Fruit fly (Drosophila melanogaster): Measurements from ENCODE around the gene Vha26.

The Vha26 gene

DNA sequence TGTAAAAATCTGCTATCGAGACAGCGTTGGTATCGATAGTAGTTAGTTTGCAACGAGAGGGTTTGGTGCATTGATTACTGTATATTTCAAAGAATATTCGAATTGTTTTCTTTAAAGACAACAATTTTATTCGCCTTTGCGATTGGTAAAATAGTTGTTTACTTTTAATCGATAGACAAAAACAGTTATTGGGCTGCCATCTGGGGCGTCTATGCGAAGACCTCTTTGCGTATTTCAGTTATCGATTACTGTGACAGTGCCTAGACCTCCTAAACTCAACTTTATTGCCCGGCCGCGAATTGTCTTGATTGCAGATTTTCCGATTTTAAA, 21.5 kb downstream of the Vha26 start, which contains the start of gene Atu (continued):
- TF ChIP-seq CG4854 (GFP tag; optimal IDR thresholded peaks at IDR 0.05) (no peak), CG16815 (GFP tag; optimal IDR thresholded peaks at IDR 0.05) (no peak), Ets97D (GFP tag; optimal IDR thresholded peaks at IDR 0.05) (peak; percentile 66), tll (GFP tag; optimal IDR thresholded peaks at IDR 0.05) (no peak), Atf3 (GFP tag; optimal IDR thresholded peaks at IDR 0.05) (no peak), exex (tag; optimal IDR thresholded peaks at IDR 0.05) (no peak), CG2129 (GFP tag; IDR thresholded peaks at IDR 0.05; ENCODE audit: partially characterized antibody) (peak; percentile 89), yki (optimal IDR thresholded peaks at IDR 0.05) (no peak), CG12769 (tag; optimal IDR thresholded peaks at IDR 0.05) (peak; percentile 55), vvl (GFP tag; IDR thresholded peaks at IDR 0.05) (no peak), dmrt11E (tag; optimal IDR thresholded peaks at IDR 0.05) (peak; percentile 15), H15 (GFP tag; IDR thresholded peaks at IDR 0.05) (no peak), CG6813 (GFP tag; optimal IDR thresholded peaks at IDR 0.05) (no peak), E2f1 (GFP tag; IDR thresholded peaks at IDR 0.05) (no peak), CG9817 (tag; optimal IDR thresholded peaks at IDR 0.05) (peak; percentile 25), CG1647 (GFP tag; optimal IDR thresholded peaks at IDR 0.05) (peak; percentile 13), ci (GFP tag; IDR thresholded peaks at IDR 0.05) (no peak), CG14860 (GFP tag; IDR thresholded peaks at IDR 0.05; ENCODE audit: partially characterized antibody) (peak; percentile 94), Dll (GFP tag; IDR thresholded peaks at IDR 0.05; ENCODE audit: partially characterized antibody) (peak; percentile 97), dan (GFP tag; IDR thresholded peaks at IDR 0.05) (no peak), Sin3A (optimal IDR thresholded peaks at IDR 0.05) (peak; percentile 92), Deaf1 (tag; optimal IDR thresholded peaks at IDR 0.05) (no peak), CG6689 (GFP tag; IDR thresholded peaks at IDR 0.05) (no peak), CG6791 (GFP tag; IDR thresholded peaks at IDR 0.05; ENCODE audit: partially characterized antibody) (peak; percentile 84), ara (GFP tag; IDR thresholded peaks at IDR 0.05) (no peak), Lpt (GFP tag; optimal IDR thresholded peaks at IDR 0.05) (no peak), Doc2 (GFP tag; IDR thresholded peaks at IDR 0.05) (no peak), Xrp1 (GFP tag; IDR thresholded peaks at IDR 0.05) (no peak), CG3847 (GFP tag; IDR thresholded peaks at IDR 0.05) (peak; percentile 62), CG18476 (GFP tag; optimal IDR thresholded peaks at IDR 0.05) (no peak), CG6175 (GFP tag; IDR thresholded peaks at IDR 0.05) (no peak), CG8290 (GFP tag; optimal IDR thresholded peaks at IDR 0.05) (no peak), CG8290 (tag; optimal IDR thresholded peaks at IDR 0.05) (peak in 1 of 2 experiments; percentile 57), CG9876 (GFP tag; optimal IDR thresholded peaks at IDR 0.05) (no peak), CG14441 (GFP tag; IDR thresholded peaks at IDR 0.05) (no peak), CG1024 (GFP tag; IDR thresholded peaks at IDR 0.05) (no peak), esg (GFP tag; conservative IDR thresholded peaks at IDR 0.05) (no peak), salm (tag; optimal IDR thresholded peaks at IDR 0.05) (no peak), cas (GFP tag; IDR thresholded peaks at IDR 0.05) (no peak), CG15269 (tag; optimal IDR thresholded peaks at IDR 0.05) (no peak), ken (GFP tag; IDR thresholded peaks at IDR 0.05) (no peak), zen2 (GFP tag; IDR thresholded peaks at IDR 0.05; ENCODE audit: partially characterized antibody) (peak; percentile 83), wdn (GFP tag; IDR thresholded peaks at IDR 0.05) (no peak), zfh2 (GFP tag; optimal IDR thresholded peaks at IDR 0.05) (peak; percentile 38), CG3995 (GFP tag; optimal IDR thresholded peaks at IDR 0.05) (peak; percentile 80), CG18764 (GFP tag; optimal IDR thresholded peaks at IDR 0.05) (peak; percentile 29), CG18262 (tag; optimal IDR thresholded peaks at IDR 0.05) (peak; percentile 46), CG2889 (GFP tag; IDR thresholded peaks at IDR 0.05) (no peak), Awh (GFP tag; IDR thresholded peaks at IDR 0.05) (no peak), B-H2 (GFP tag; optimal IDR thresholded peaks at IDR 0.05) (peak; percentile 5), stwl (tag; optimal IDR thresholded peaks at IDR 0.05) (peak; percentile 60), HLHmδ (GFP tag; optimal IDR thresholded peaks at IDR 0.05) (no peak), CG14014 (GFP tag; IDR thresholded peaks at IDR 0.05) (no peak), Atf6 (GFP tag; IDR thresholded peaks at IDR 0.05) (no peak)

All from whole organism, embryonic.